Fruit fly (Drosophila melanogaster): ENCODE data around the gene Smr.

Gene Smr

dm6 chrX:12731077-12731476 is 11.3 kb downstream of the Smr start:
- TF ChIP-seq CG10348 (GFP tag; IDR thresholded peaks at IDR 0.05) (0 out of 2 replicates have a peak, but pooled peaks have one; percentile 23), EcR (GFP tag; optimal IDR thresholded peaks at IDR 0.05) (no peak)

- TF ChIP-seq CG32121 (GFP tag; IDR thresholded peaks at IDR 0.05) (peak; percentile 16; the same call in 1 of the 2 replicates), CG4496 (GFP tag; IDR thresholded peaks at IDR 0.05) (peak; percentile 15; the same call in 1 of the 3 replicates), Pif1A (GFP tag; optimal IDR thresholded peaks at IDR 0.05) (no peak), CG13204 (GFP tag; optimal IDR thresholded peaks at IDR 0.05) (peak; percentile 11), CG15710 (tag; optimal IDR thresholded peaks at IDR 0.05) (no peak), CG8301 (tag; optimal IDR thresholded peaks at IDR 0.05) (no peak), EcR (GFP tag; optimal IDR thresholded peaks at IDR 0.05) (peak; percentile 82)
Measured at dm6 chrX:12727642-12728228, 14.7 kb downstream of the Smr start.

- TF ChIP-seq CG9948 (tag; optimal IDR thresholded peaks at IDR 0.05) = peak; percentile 72
- TF ChIP-seq CG10348 (GFP tag; IDR thresholded peaks at IDR 0.05) = no peak
- peak; percentile 86 for TF ChIP-seq CG15710 (tag; optimal IDR thresholded peaks at IDR 0.05)
- peak; percentile 71 for TF ChIP-seq CG17806 (tag; optimal IDR thresholded peaks at IDR 0.05)
- peak; percentile 54 for TF ChIP-seq CG8159 (tag; optimal IDR thresholded peaks at IDR 0.05)
- TF ChIP-seq gl (tag; optimal IDR thresholded peaks at IDR 0.05) = peak; percentile 96
- TF ChIP-seq Pif1B (GFP tag; optimal IDR thresholded peaks at IDR 0.05) = peak; percentile 85
- TF ChIP-seq Snoo (tag; optimal IDR thresholded peaks at IDR 0.05) = no peak
- peak; percentile 88 for TF ChIP-seq fd96Ca (GFP tag; IDR thresholded peaks at IDR 0.05)
- peak; percentile 98 for TF ChIP-seq EcR (GFP tag; optimal IDR thresholded peaks at IDR 0.05)
- TF ChIP-seq CG34367 (tag; optimal IDR thresholded peaks at IDR 0.05) = peak; percentile 83
- TF ChIP-seq CG4496 (GFP tag; IDR thresholded peaks at IDR 0.05) = peak; percentile 94
- TF ChIP-seq D1 (tag; optimal IDR thresholded peaks at IDR 0.05) = no peak
- TF ChIP-seq rn (GFP tag; IDR thresholded peaks at IDR 0.05) = peak; percentile 81; the same call in 1 of the 2 replicates
- peak; percentile 79 for TF ChIP-seq Pif1A (GFP tag; optimal IDR thresholded peaks at IDR 0.05)
- TF ChIP-seq CG13204 (GFP tag; optimal IDR thresholded peaks at IDR 0.05) = peak; percentile 93
- TF ChIP-seq CG32121 (GFP tag; IDR thresholded peaks at IDR 0.05) = peak; percentile 89
- TF ChIP-seq CG12605 (GFP tag; IDR thresholded peaks at IDR 0.05) = peak; percentile 95
- peak; percentile 80 for TF ChIP-seq CG14655 (GFP tag; optimal IDR thresholded peaks at IDR 0.05)
- peak; percentile 90 for TF ChIP-seq Ets98B (GFP tag; IDR thresholded peaks at IDR 0.05)
- TF ChIP-seq CG8301 (tag; optimal IDR thresholded peaks at IDR 0.05) = peak; percentile 70
Measured at dm6 chrX:12725187-12725919, 17.1 kb downstream of the Smr start.

- TF ChIP-seq Ets98B (GFP tag; IDR thresholded peaks at IDR 0.05) = peak; percentile 45
- peak; percentile 60 for TF ChIP-seq CG14655 (GFP tag; optimal IDR thresholded peaks at IDR 0.05)
- no peak for TF ChIP-seq Pif1A (GFP tag; optimal IDR thresholded peaks at IDR 0.05)
- peak; percentile 34; the same call in 1 of the 2 replicates for TF ChIP-seq CG32121 (GFP tag; IDR thresholded peaks at IDR 0.05)
- TF ChIP-seq Pif1B (GFP tag; optimal IDR thresholded peaks at IDR 0.05) = no peak
- TF ChIP-seq CG10348 (GFP tag; IDR thresholded peaks at IDR 0.05) = no peak
- TF ChIP-seq EcR (GFP tag; optimal IDR thresholded peaks at IDR 0.05) = peak; percentile 89
- no peak for TF ChIP-seq Snoo (tag; optimal IDR thresholded peaks at IDR 0.05)
- TF ChIP-seq CG4496 (GFP tag; IDR thresholded peaks at IDR 0.05) = peak; percentile 38; the same call in 1 of the 3 replicates
- peak; percentile 52; the same call in 1 of the 2 replicates for TF ChIP-seq CG12605 (GFP tag; IDR thresholded peaks at IDR 0.05)
- TF ChIP-seq CG15710 (tag; optimal IDR thresholded peaks at IDR 0.05) = peak; percentile 42
- peak; percentile 58; the same call in 1 of the 3 replicates for TF ChIP-seq fd96Ca (GFP tag; IDR thresholded peaks at IDR 0.05)
- TF ChIP-seq CG8159 (tag; optimal IDR thresholded peaks at IDR 0.05) = no peak
- TF ChIP-seq gl (tag; optimal IDR thresholded peaks at IDR 0.05) = peak; percentile 34
- peak; percentile 54 for TF ChIP-seq CG8301 (tag; optimal IDR thresholded peaks at IDR 0.05)
- peak; percentile 49 for TF ChIP-seq CG9948 (tag; optimal IDR thresholded peaks at IDR 0.05)
- TF ChIP-seq D1 (tag; optimal IDR thresholded peaks at IDR 0.05) = no peak
- peak; percentile 21 for TF ChIP-seq CG13204 (GFP tag; optimal IDR thresholded peaks at IDR 0.05)
- no peak for TF ChIP-seq rn (GFP tag; IDR thresholded peaks at IDR 0.05)
- TF ChIP-seq CG34367 (tag; optimal IDR thresholded peaks at IDR 0.05) = peak; percentile 48
- peak; percentile 8 for TF ChIP-seq CG17806 (tag; optimal IDR thresholded peaks at IDR 0.05)
Measured at dm6 chrX:12724287-12725186, 17.9 kb downstream of the Smr start.

dm6 chrX:12723332-12723731 is 19.1 kb downstream of the Smr start:
- TF ChIP-seq Snoo (tag; optimal IDR thresholded peaks at IDR 0.05) (no peak), CG4496 (GFP tag; IDR thresholded peaks at IDR 0.05) (0 out of 3 replicates have a peak, but pooled peaks have one; percentile 40), CG14655 (GFP tag; optimal IDR thresholded peaks at IDR 0.05) (peak; percentile 14), Ets98B (GFP tag; IDR thresholded peaks at IDR 0.05) (0 out of 2 replicates have a peak, but pooled peaks have one; percentile 8), CG8301 (tag; optimal IDR thresholded peaks at IDR 0.05) (no peak), CG32121 (GFP tag; IDR thresholded peaks at IDR 0.05) (peak; percentile 47; the same call in 1 of the 2 replicates)
